Fruit fly (Drosophila melanogaster): Measurements from ENCODE around the gene RpL9.

Gene RpL9

dm6 chr2L:11027825-11028496 is 24.0 kb upstream of the RpL9 start:
- TF ChIP-seq CG10631 (GFP tag; optimal IDR thresholded peaks at IDR 0.05) (no peak), CG6808 (GFP tag; optimal IDR thresholded peaks at IDR 0.05) (no peak), Sox14 (GFP tag; optimal IDR thresholded peaks at IDR 0.05) (no peak), eg (GFP tag; IDR thresholded peaks at IDR 0.05) (no peak), Gug (GFP tag; IDR thresholded peaks at IDR 0.05) (no peak), Hr4 (GFP tag; optimal IDR thresholded peaks at IDR 0.05) (no peak), CG32006 (GFP tag; optimal IDR thresholded peaks at IDR 0.05) (no peak), CG3032 (tag; optimal IDR thresholded peaks at IDR 0.05) (no peak), Eip75B (GFP tag; optimal IDR thresholded peaks at IDR 0.05) (no peak), acj6 (GFP tag; optimal IDR thresholded peaks at IDR 0.05) (no peak), CG11294 (GFP tag; IDR thresholded peaks at IDR 0.05) (no peak), CG8632 (GFP tag; optimal IDR thresholded peaks at IDR 0.05) (no peak), cyc (GFP tag; optimal IDR thresholded peaks at IDR 0.05) (no peak), ss (GFP tag; optimal IDR thresholded peaks at IDR 0.05) (no peak), net (GFP tag; optimal IDR thresholded peaks at IDR 0.05) (no peak), CG9139 (GFP tag; optimal IDR thresholded peaks at IDR 0.05) (no peak), Sox15 (GFP tag; optimal IDR thresholded peaks at IDR 0.05) (no peak)

DNA sequence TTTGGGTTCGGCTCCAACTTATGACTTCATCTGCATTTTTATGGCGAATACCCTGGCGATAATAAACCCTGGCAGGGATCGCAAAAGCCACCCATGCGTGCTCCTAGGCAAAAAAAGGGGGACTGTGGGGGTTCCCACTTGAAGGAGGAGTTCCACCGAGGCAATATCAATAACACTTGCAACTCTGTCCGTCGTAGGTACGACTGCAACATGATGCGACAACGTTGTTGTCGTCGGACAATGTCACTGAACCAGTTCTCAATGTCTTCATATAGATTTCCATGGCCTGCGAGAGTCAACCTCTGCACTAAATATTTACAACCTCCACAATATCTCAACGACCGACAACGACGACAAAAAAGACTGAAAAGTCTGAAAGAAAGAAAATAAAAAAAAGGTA is 23.2 kb upstream of the RpL9 start:
- peak; percentile 5 for TF ChIP-seq CG9139 (GFP tag; optimal IDR thresholded peaks at IDR 0.05)
- peak; percentile 11 for TF ChIP-seq CG6808 (GFP tag; optimal IDR thresholded peaks at IDR 0.05)
- TF ChIP-seq ss (GFP tag; optimal IDR thresholded peaks at IDR 0.05) = peak; percentile 16 to 20
- peak; percentile 21 for TF ChIP-seq Lpt (GFP tag; optimal IDR thresholded peaks at IDR 0.05)
- TF ChIP-seq dac (GFP tag; optimal IDR thresholded peaks at IDR 0.05) = no peak
- peak; percentile 92 for TF ChIP-seq dsx (GFP tag; optimal IDR thresholded peaks at IDR 0.05; ENCODE audit: poor library complexity, severe bottlenecking)
- TF ChIP-seq CG32006 (GFP tag; optimal IDR thresholded peaks at IDR 0.05) = no peak

DNA sequence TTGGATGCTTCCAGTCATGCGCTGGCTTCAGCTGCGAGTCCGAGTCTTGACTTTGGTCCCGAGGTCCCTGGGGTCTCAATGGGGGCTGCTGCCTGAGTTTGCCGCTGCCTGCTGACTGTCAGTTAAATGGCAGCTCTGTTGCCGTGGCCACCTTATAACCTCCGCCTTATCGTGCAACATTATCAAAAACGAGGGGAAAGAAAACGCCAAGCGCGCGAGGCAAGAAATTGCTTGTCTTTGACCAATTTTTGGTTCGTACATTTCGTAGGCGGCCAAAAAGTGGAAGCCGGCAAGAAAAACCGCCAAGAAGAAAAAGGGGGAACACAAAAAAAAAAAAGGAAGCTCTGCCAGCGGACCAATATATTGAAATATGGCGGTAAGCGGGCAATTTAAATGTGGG is 19.9 kb upstream of the RpL9 start:
- peak; percentile 73 for TF ChIP-seq svp (GFP tag)
- TF ChIP-seq Eip93F (GFP tag; optimal IDR thresholded peaks at IDR 0.05) = no peak
- TF ChIP-seq salr (GFP tag; optimal IDR thresholded peaks at IDR 0.05) = no peak
- TF ChIP-seq Eip78C (GFP tag) = peak; percentile 62
- peak; percentile 2 for TF ChIP-seq CG32006 (GFP tag; optimal IDR thresholded peaks at IDR 0.05)
- no peak for TF ChIP-seq CG6808 (GFP tag; optimal IDR thresholded peaks at IDR 0.05)

DNA sequence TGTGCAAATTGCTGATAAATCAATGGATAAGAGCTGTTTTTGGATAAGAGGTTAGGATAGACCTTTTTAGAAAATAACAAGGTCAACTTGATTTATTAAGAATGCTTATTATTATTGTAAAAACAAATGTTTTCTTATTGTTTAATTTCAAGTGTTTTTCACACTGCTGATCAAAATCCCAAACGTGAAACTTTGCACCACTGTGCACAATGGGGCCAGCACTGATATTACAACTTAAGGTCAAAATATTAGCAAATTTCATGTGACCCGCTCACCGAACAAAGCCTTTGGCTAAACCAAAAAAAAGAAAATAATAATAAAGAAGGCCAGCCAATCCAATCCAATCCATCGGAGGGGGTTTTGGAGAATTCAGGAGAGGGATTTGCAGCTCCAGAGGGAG is 18.8 kb upstream of the RpL9 start:
- TF ChIP-seq svp (GFP tag) = peak; percentile 67
- TF ChIP-seq Sox102F (GFP tag; optimal IDR thresholded peaks at IDR 0.05) = peak; percentile 52
- peak; percentile 87 for TF ChIP-seq Eip78C (GFP tag)
- no peak for TF ChIP-seq Sox15 (GFP tag; optimal IDR thresholded peaks at IDR 0.05)
- TF ChIP-seq CG10631 (GFP tag; optimal IDR thresholded peaks at IDR 0.05) = no peak
- no peak for TF ChIP-seq ss (GFP tag; optimal IDR thresholded peaks at IDR 0.05)
- no peak for TF ChIP-seq CG8632 (GFP tag; optimal IDR thresholded peaks at IDR 0.05)
- TF ChIP-seq topi (GFP tag; optimal IDR thresholded peaks at IDR 0.05) = peak; percentile 21
- TF ChIP-seq CG6792 (GFP tag; optimal IDR thresholded peaks at IDR 0.05) = no peak
- TF ChIP-seq Ets21C (GFP tag; optimal IDR thresholded peaks at IDR 0.05) = peak; percentile 15
- TF ChIP-seq Eip75B (GFP tag; optimal IDR thresholded peaks at IDR 0.05) = no peak
- no peak for TF ChIP-seq Lpt (GFP tag; optimal IDR thresholded peaks at IDR 0.05)
- no peak for TF ChIP-seq Blimp-1 (GFP tag; optimal IDR thresholded peaks at IDR 0.05)
- no peak for TF ChIP-seq CG10669 (GFP tag; optimal IDR thresholded peaks at IDR 0.05)
- peak in 1 of 2 experiments; percentile 14 for TF ChIP-seq salr (GFP tag; optimal IDR thresholded peaks at IDR 0.05)
- no peak for TF ChIP-seq Hr38 (GFP tag; optimal IDR thresholded peaks at IDR 0.05)
- peak; percentile 26 for TF ChIP-seq Smox (GFP tag; optimal IDR thresholded peaks at IDR 0.05)
- peak; percentile 9 for TF ChIP-seq CG31627 (GFP tag; optimal IDR thresholded peaks at IDR 0.05)
- no peak for TF ChIP-seq CG9139 (GFP tag; optimal IDR thresholded peaks at IDR 0.05)
- TF ChIP-seq achi (GFP tag; optimal IDR thresholded peaks at IDR 0.05) = peak; percentile 39
- TF ChIP-seq fkh (GFP tag; optimal IDR thresholded peaks at IDR 0.05) = no peak
- 0 out of 3 replicates have a peak, but pooled peaks have one; percentile 25 for TF ChIP-seq CG8119 (GFP tag; IDR thresholded peaks at IDR 0.05)
- TF ChIP-seq CG34406 (GFP tag; optimal IDR thresholded peaks at IDR 0.05) = no peak
- peak; percentile 35 for TF ChIP-seq Met (GFP tag; optimal IDR thresholded peaks at IDR 0.05)
- no peak for TF ChIP-seq CG16779 (tag; optimal IDR thresholded peaks at IDR 0.05)
- no peak for TF ChIP-seq CG8319 (GFP tag; optimal IDR thresholded peaks at IDR 0.05)
- TF ChIP-seq CG32006 (GFP tag; optimal IDR thresholded peaks at IDR 0.05) = peak; percentile 44
- peak; percentile 25; the same call in 1 of the 2 replicates for TF ChIP-seq CG15336 (GFP tag; IDR thresholded peaks at IDR 0.05)
- no peak for TF ChIP-seq CG6808 (GFP tag; optimal IDR thresholded peaks at IDR 0.05)
- peak; percentile 15 for TF ChIP-seq Sox14 (GFP tag; optimal IDR thresholded peaks at IDR 0.05)
- peak; percentile 25 for TF ChIP-seq Hr4 (GFP tag; optimal IDR thresholded peaks at IDR 0.05)
- TF ChIP-seq CG4318 (GFP tag; optimal IDR thresholded peaks at IDR 0.05) = no peak
- no peak for TF ChIP-seq dac (GFP tag; optimal IDR thresholded peaks at IDR 0.05)
- peak; percentile 9 for TF ChIP-seq Hr39 (GFP tag; optimal IDR thresholded peaks at IDR 0.05)
